Fruit fly (Drosophila melanogaster): Measurements from ENCODE around the gene Ppcs.
A peak's percentile ranks its signal among the peaks of the same experiment; 100 is the strongest.

Ppcs gene

DNA sequence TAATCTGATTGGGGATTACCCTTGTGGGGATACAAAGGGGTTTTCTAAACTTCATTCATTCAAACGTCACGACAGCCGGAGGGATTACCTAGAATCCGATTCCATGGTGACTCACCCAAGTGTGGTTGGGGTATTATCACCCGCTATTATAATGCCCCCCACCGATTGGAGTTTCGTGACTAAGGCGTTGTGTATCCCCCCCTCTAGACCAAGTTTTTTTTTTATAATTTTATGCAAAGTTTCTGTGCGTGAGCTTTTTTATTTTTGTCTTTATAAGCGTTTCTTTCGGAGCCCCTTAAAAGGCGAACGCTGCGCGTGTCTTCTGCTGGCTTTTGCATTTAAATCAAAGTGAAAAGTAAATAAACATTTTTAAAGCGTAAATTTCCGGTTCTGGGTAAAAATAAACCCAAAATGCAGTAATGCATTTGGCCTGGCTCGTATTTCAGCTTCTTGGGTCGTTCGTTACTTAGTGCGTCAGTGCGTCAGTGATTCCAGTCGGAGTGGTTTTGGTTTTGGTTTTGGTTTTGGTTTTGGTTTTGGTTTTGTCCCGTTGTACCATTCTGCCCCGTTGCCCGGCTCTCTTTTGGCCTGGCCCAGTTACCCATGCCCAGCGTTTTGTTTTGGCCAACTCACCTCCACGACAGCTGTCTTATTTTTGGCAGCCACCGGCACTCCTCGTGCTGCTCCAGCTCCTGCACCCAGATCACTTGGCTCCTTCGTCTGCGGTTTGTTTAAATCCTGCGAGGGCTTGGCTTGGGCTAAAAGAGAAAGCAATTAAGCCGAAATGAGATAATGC is 3.3 kb upstream of the Ppcs start:
- TF ChIP-seq Pif1A (GFP tag; optimal IDR thresholded peaks at IDR 0.05): no peak
- no peak for TF ChIP-seq gl (tag; optimal IDR thresholded peaks at IDR 0.05)
- TF ChIP-seq Pif1B (GFP tag; optimal IDR thresholded peaks at IDR 0.05): no peak
- TF ChIP-seq CG9948 (tag; optimal IDR thresholded peaks at IDR 0.05): no peak

DNA sequence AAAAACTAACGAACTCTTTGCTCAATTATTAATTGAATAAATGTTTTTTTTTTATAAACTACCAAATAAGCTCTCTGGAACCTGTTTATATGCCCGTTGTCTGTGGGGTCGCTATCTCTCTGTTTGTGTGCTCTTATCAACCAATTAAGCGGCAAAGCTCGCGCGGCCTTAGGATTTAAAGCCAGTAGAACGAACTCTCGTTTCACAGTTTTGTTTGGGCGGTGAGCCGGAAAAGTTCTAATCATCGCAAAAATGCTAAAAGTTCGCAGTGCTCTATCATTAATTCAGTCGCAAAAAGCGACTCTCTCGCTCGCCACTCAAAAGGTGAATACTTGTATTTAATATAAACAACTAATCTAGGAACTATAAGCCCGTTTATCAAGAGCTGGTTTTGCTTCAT is 12.8 kb downstream of the Ppcs start, which contains the start of gene Cyp12a4:
Gene Cyp12a4 (plus strand): TSS at position 202 of the 400 bp plus-strand sequence.
- TF ChIP-seq CG4496 (GFP tag; IDR thresholded peaks at IDR 0.05) (no peak), Snoo (tag; optimal IDR thresholded peaks at IDR 0.05) (no peak)

DNA sequence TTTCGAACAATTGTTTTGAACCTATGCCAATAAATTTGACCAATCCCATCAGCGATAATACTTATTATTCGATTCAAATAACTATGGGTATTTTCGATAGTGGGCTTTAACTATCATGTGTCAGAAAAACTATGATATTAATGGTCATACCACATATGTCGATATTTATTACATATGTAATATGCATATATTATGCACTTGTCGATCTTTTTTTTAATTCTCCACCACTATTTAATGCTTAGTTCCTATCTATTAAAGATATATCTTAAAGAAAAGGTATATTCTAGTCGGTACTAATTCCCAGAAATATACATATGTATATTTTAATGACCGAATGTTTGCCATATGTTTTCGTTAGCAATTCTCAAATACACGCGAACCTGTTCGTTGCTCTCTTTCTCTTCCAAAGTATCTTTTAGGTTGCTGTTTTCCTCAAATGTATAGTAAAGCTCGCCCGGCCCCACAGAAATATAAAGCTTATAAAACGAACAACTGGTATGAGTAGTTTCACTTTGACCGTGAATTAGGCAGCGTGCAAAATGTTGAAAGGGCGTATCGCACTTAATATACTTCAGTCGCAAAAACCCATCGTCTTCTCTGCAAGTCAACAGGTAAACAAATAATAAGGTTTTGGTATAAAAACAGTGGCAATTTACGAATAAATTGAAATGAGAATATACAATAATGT is 15.4 kb downstream of the Ppcs start, which contains the start of gene Cyp12a5:
Gene Cyp12a5 (plus strand): TSS at position 503 of the 688 bp plus-strand sequence.
- TF ChIP-seq gl (tag; optimal IDR thresholded peaks at IDR 0.05): no peak
- no peak for TF ChIP-seq CG8301 (tag; optimal IDR thresholded peaks at IDR 0.05)
- TF ChIP-seq fd96Ca (GFP tag; IDR thresholded peaks at IDR 0.05): no peak
- no peak for TF ChIP-seq rn (GFP tag; IDR thresholded peaks at IDR 0.05)
- TF ChIP-seq CG4496 (GFP tag; IDR thresholded peaks at IDR 0.05): no peak
- TF ChIP-seq CG32121 (GFP tag; IDR thresholded peaks at IDR 0.05): no peak
- TF ChIP-seq Snoo (tag; optimal IDR thresholded peaks at IDR 0.05): no peak
- no peak for TF ChIP-seq D1 (tag; optimal IDR thresholded peaks at IDR 0.05)
- no peak for TF ChIP-seq CG10348 (GFP tag; IDR thresholded peaks at IDR 0.05)
- no peak for TF ChIP-seq CG13204 (GFP tag; optimal IDR thresholded peaks at IDR 0.05)
- no peak for TF ChIP-seq CG9948 (tag; optimal IDR thresholded peaks at IDR 0.05)
- TF ChIP-seq CG8159 (tag; optimal IDR thresholded peaks at IDR 0.05): no peak
- no peak for TF ChIP-seq CG14655 (GFP tag; optimal IDR thresholded peaks at IDR 0.05)
- no peak for TF ChIP-seq CG12605 (GFP tag; IDR thresholded peaks at IDR 0.05)

DNA sequence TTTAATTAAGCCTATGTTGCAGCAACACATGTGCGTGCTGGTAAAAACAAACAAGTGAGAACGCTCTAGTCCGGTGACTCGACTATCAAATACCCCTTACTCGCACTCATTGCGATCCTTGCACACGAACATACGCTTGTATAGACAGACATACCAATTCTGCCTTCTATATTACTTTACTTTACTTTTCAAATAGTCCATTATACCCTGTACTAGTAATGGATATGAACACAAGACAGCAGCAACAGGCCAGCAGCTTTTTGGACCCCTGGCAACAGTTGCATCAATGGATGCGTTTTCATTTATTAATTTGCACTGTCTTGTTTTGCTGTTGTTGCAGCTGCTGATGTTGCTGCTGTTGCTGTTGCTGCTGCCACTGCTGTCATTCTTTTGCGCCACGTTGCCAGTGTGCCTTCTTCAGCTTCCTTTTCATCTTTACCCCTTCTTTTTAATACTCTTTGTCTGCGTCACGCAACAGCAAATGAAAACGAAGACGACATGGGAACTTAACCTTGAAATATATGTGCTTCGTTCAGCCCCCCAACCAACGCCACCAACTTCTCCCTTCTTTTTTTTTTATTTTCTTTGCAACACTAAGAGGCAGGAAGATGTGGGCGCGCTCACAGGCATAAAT is 29.1 kb downstream of the Ppcs start:
- TF ChIP-seq D1 (tag; optimal IDR thresholded peaks at IDR 0.05) (peak; percentile 28), CG15710 (tag; optimal IDR thresholded peaks at IDR 0.05) (peak; percentile 85), Snoo (tag; optimal IDR thresholded peaks at IDR 0.05) (peak; percentile 78), fd96Ca (GFP tag; IDR thresholded peaks at IDR 0.05) (peak; percentile 95), CG8159 (tag; optimal IDR thresholded peaks at IDR 0.05) (peak; percentile 84), CG4496 (GFP tag; IDR thresholded peaks at IDR 0.05) (peak; percentile 95), CG13204 (GFP tag; optimal IDR thresholded peaks at IDR 0.05) (peak; percentile 56), CG8301 (tag; optimal IDR thresholded peaks at IDR 0.05) (peak; percentile 71), rn (GFP tag; IDR thresholded peaks at IDR 0.05) (peak; percentile 74), Pif1B (GFP tag; optimal IDR thresholded peaks at IDR 0.05) (peak; percentile 87), EcR (GFP tag; optimal IDR thresholded peaks at IDR 0.05) (peak; percentile 62), CG17806 (tag; optimal IDR thresholded peaks at IDR 0.05) (peak; percentile 86), gl (tag; optimal IDR thresholded peaks at IDR 0.05) (peak; percentile 71), Pif1A (GFP tag; optimal IDR thresholded peaks at IDR 0.05) (peak; percentile 89), CG10348 (GFP tag; IDR thresholded peaks at IDR 0.05) (peak; percentile 44), CG12605 (GFP tag; IDR thresholded peaks at IDR 0.05) (peak; percentile 90), CG32121 (GFP tag; IDR thresholded peaks at IDR 0.05) (peak; percentile 89), CG34367 (tag; optimal IDR thresholded peaks at IDR 0.05) (peak; percentile 84), Ets98B (GFP tag; IDR thresholded peaks at IDR 0.05) (peak; percentile 88), CG14655 (GFP tag; optimal IDR thresholded peaks at IDR 0.05) (peak; percentile 82), CG9948 (tag; optimal IDR thresholded peaks at IDR 0.05) (peak; percentile 83)

DNA sequence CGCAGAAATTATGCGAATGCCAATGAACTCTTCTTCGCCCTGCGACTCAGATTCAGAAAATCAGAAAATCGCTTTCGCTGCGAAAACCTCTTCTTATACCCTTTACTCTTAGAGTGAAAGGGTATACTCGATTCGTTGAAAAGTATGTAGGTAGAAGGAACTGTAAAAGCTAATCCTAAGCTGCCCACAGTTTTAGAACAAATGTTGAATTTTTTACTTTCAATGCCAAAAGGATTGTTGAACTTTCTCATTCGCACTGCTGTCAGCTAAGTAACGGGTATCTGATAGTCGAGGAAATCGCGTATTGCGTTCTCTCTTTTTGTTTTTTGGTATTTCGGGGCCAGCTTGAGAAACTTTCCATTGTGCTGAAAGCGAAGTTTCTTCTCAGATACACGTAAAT is 33.9 kb downstream of the Ppcs start:
- TF ChIP-seq D1 (tag; optimal IDR thresholded peaks at IDR 0.05) (no peak), CG8159 (tag; optimal IDR thresholded peaks at IDR 0.05) (peak; percentile 15), Pif1A (GFP tag; optimal IDR thresholded peaks at IDR 0.05) (peak; percentile 34), CG9948 (tag; optimal IDR thresholded peaks at IDR 0.05) (peak; percentile 16), CG14655 (GFP tag; optimal IDR thresholded peaks at IDR 0.05) (peak; percentile 26), CG8301 (tag; optimal IDR thresholded peaks at IDR 0.05) (no peak), Snoo (tag; optimal IDR thresholded peaks at IDR 0.05) (peak; percentile 64), CG12605 (GFP tag; IDR thresholded peaks at IDR 0.05) (no peak), Pif1B (GFP tag; optimal IDR thresholded peaks at IDR 0.05) (peak; percentile 42), CG17806 (tag; optimal IDR thresholded peaks at IDR 0.05) (peak; percentile 7), CG4496 (GFP tag; IDR thresholded peaks at IDR 0.05) (no peak), EcR (GFP tag; optimal IDR thresholded peaks at IDR 0.05) (no peak)

DNA sequence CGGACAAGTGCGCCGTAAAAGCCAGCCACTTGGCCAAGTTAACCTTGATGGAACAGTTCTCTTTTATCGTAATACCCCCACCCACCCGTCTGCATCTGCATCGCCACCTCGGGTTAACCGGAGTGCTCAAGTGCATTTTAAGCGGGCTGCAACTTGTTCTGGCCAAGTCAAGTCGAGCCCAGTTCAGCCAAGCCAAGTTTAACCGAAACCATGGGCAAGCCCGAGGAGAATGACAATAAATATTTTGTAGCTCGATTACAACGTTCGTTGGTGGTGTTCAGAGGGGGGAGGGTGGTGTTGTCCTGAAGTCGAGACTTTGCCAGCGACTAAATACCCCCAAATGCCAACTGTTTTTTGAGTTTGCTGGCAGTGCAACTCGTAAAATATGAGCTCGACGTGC is 35.3 kb downstream of the Ppcs start:
- TF ChIP-seq CG13204 (GFP tag; optimal IDR thresholded peaks at IDR 0.05) (peak; percentile 4), CG9948 (tag; optimal IDR thresholded peaks at IDR 0.05) (no peak), fd96Ca (GFP tag; IDR thresholded peaks at IDR 0.05) (0 out of 3 replicates have a peak, but pooled peaks have one; percentile 21), EcR (GFP tag; optimal IDR thresholded peaks at IDR 0.05) (peak; percentile 76), Ets98B (GFP tag; IDR thresholded peaks at IDR 0.05) (no peak)
